Fruit fly (Drosophila melanogaster): ENCODE measurements around the gene Skel.

The Skel gene

DNA sequence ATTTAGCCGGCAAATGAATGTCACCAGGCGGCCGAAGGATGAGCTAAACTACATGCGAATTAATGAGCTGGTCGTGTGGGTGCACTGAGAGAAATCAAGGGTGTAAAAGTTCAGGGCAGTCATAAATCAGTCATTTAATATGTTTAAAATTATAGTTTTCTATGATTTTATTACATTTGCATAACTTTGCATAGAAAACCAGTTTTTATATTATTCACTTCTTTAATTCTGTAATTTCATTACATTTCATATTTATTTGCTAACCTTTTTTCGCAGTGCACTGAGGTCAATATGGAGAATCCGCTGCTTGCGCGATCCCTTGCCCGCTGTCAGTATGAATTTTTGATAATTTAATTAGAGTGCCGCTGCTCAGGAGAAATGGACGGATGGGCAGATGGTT, 45.5 kb upstream of the Skel start (continued):
- TF ChIP-seq GATAe (GFP tag; conservative IDR thresholded peaks at IDR 0.05): no peak
- TF ChIP-seq hkb (optimal IDR thresholded peaks at IDR 0.05): no peak
- no peak for TF ChIP-seq hkb (GFP tag; IDR thresholded peaks at IDR 0.05)
- no peak for TF ChIP-seq CG15073 (GFP tag; optimal IDR thresholded peaks at IDR 0.05)
- TF ChIP-seq Hr39 (optimal IDR thresholded peaks at IDR 0.05): no peak
- TF ChIP-seq dm (GFP tag; optimal IDR thresholded peaks at IDR 0.05): no peak
- no peak for TF ChIP-seq CG34376 (GFP tag; optimal IDR thresholded peaks at IDR 0.05)
- peak; percentile 49 for TF ChIP-seq dmrt99B (tag; optimal IDR thresholded peaks at IDR 0.05)
- TF ChIP-seq onecut (GFP tag; IDR thresholded peaks at IDR 0.05): no peak
- TF ChIP-seq tin (GFP tag; optimal IDR thresholded peaks at IDR 0.05): peak; percentile 26
- peak; percentile 46; the same call in 2 of the 3 replicates for TF ChIP-seq dysf (GFP tag; IDR thresholded peaks at IDR 0.05)
- TF ChIP-seq sqz (GFP tag; optimal IDR thresholded peaks at IDR 0.05): no peak
- no peak for TF ChIP-seq Dbx (GFP tag; IDR thresholded peaks at IDR 0.05)
- no peak for TF ChIP-seq CG6791 (GFP tag; IDR thresholded peaks at IDR 0.05; ENCODE audit: partially characterized antibody)
- no peak for TF ChIP-seq Dad (GFP tag; optimal IDR thresholded peaks at IDR 0.05)
- TF ChIP-seq CG30020 (tag; optimal IDR thresholded peaks at IDR 0.05): no peak
- TF ChIP-seq kay (GFP tag; optimal IDR thresholded peaks at IDR 0.05): no peak
- TF ChIP-seq CG17359 (tag; optimal IDR thresholded peaks at IDR 0.05): peak; percentile 43
- no peak for TF ChIP-seq CG11085 (GFP tag; IDR thresholded peaks at IDR 0.05)
- TF ChIP-seq TFAM (GFP tag; optimal IDR thresholded peaks at IDR 0.05): no peak
- TF ChIP-seq croc (GFP tag; conservative IDR thresholded peaks at IDR 0.05): no peak
- TF ChIP-seq emc (GFP tag; optimal IDR thresholded peaks at IDR 0.05): no peak
- peak; percentile 5 for TF ChIP-seq Ssrp (tag; optimal IDR thresholded peaks at IDR 0.05)
- TF ChIP-seq CG11695 (GFP tag; IDR thresholded peaks at IDR 0.05): 0 out of 3 replicates have a peak, but pooled peaks have one; percentile 44
- no peak for TF ChIP-seq bigmax (GFP tag; optimal IDR thresholded peaks at IDR 0.05)
- TF ChIP-seq CG17829 (tag; optimal IDR thresholded peaks at IDR 0.05): peak; percentile 56
- peak; percentile 0 for TF ChIP-seq stwl (tag; optimal IDR thresholded peaks at IDR 0.05)
- no peak for TF ChIP-seq CG9876 (GFP tag; optimal IDR thresholded peaks at IDR 0.05)
- TF ChIP-seq CG2889 (GFP tag; IDR thresholded peaks at IDR 0.05): no peak
- TF ChIP-seq Deaf1 (tag; optimal IDR thresholded peaks at IDR 0.05): no peak
- no peak for TF ChIP-seq pb (GFP tag; optimal IDR thresholded peaks at IDR 0.05)
- TF ChIP-seq jing (GFP tag; optimal IDR thresholded peaks at IDR 0.05): peak; percentile 4
- peak; percentile 26 for TF ChIP-seq CG16815 (GFP tag; optimal IDR thresholded peaks at IDR 0.05)
- TF ChIP-seq CG1792 (GFP tag; optimal IDR thresholded peaks at IDR 0.05): no peak
- TF ChIP-seq sens-2 (GFP tag; IDR thresholded peaks at IDR 0.05): no peak
- TF ChIP-seq CG13296 (GFP tag; optimal IDR thresholded peaks at IDR 0.05): no peak
- no peak for TF ChIP-seq Adf1 (GFP tag; IDR thresholded peaks at IDR 0.05)
- TF ChIP-seq CG17612 (GFP tag; IDR thresholded peaks at IDR 0.05): 0 out of 2 replicates have a peak, but pooled peaks have one; percentile 27
- TF ChIP-seq Nf-YB (GFP tag; optimal IDR thresholded peaks at IDR 0.05): no peak
- no peak for TF ChIP-seq repo (GFP tag; optimal IDR thresholded peaks at IDR 0.05)
- no peak for TF ChIP-seq CG11247 (GFP tag; IDR thresholded peaks at IDR 0.05)
- no peak for TF ChIP-seq CG15011 (GFP tag; optimal IDR thresholded peaks at IDR 0.05)
- TF ChIP-seq bcd (GFP tag; optimal IDR thresholded peaks at IDR 0.05): peak; percentile 24
- TF ChIP-seq tio (GFP tag; optimal IDR thresholded peaks at IDR 0.05): peak; percentile 30
- TF ChIP-seq schlank (tag; optimal IDR thresholded peaks at IDR 0.05): no peak
- no peak for TF ChIP-seq Dref (GFP tag; IDR thresholded peaks at IDR 0.05)
- TF ChIP-seq pan (optimal IDR thresholded peaks at IDR 0.05): no peak
- TF ChIP-seq pan (GFP tag; optimal IDR thresholded peaks at IDR 0.05 in 1 of 2, IDR thresholded peaks at IDR 0.05 in 1 of 2): peak in 1 of 2 experiments; percentile 35
- TF ChIP-seq gt (GFP tag; IDR thresholded peaks at IDR 0.05): no peak
- peak; percentile 53 for TF ChIP-seq CG7271 (tag; optimal IDR thresholded peaks at IDR 0.05)
- TF ChIP-seq gsb-n (tag; optimal IDR thresholded peaks at IDR 0.05): peak; percentile 32
- TF ChIP-seq sug (tag; optimal IDR thresholded peaks at IDR 0.05): no peak
- no peak for TF ChIP-seq Antp (GFP tag; optimal IDR thresholded peaks at IDR 0.05)

All from whole organism, embryonic.